Worm (Caenorhabditis elegans): ENCODE data around the gene plx-2.

plx-2 gene

ce11 chrII:14388213-14388612 lies 36.5 kb downstream of the plx-2 start, which contains the start of gene F26H11.8:
TSS of gene F26H11.8 (plus strand) at chrII:14388513.
- TF ChIP-seq pax-3 (tag; optimal IDR thresholded peaks at IDR 0.05) (no peak), tbx-2 (tag; optimal IDR thresholded peaks at IDR 0.05) (no peak), egl-13 (tag; optimal IDR thresholded peaks at IDR 0.05) (no peak), pag-3 (tag; optimal IDR thresholded peaks at IDR 0.05; ENCODE audit: borderline replicate concordance, insufficient read depth) (no peak), ceh-8 (GFP tag; optimal IDR thresholded peaks at IDR 0.05) (no peak), hpl-2 (GFP tag; optimal IDR thresholded peaks at IDR 0.05) (no peak), irx-1 (tag; optimal IDR thresholded peaks at IDR 0.05) (no peak), lir-3 (tag; optimal IDR thresholded peaks at IDR 0.05; ENCODE audit: poor library complexity) (no peak), snpc-4 (tag; optimal IDR thresholded peaks at IDR 0.05) (no peak), nhr-71 (tag; optimal IDR thresholded peaks at IDR 0.05) (no peak), mep-1 (tag; optimal IDR thresholded peaks at IDR 0.05) (no peak), unc-62 (GFP tag; optimal IDR thresholded peaks at IDR 0.05) (no peak), nhr-76 (tag; optimal IDR thresholded peaks at IDR 0.05) (no peak)

- TF ChIP-seq elt-3 (tag; optimal IDR thresholded peaks at IDR 0.05) = peak in 2 of 6 experiments; percentile 27 to 39
- peak; percentile 99 to 100 for TF ChIP-seq efl-1 (optimal IDR thresholded peaks at IDR 0.05)
- TF ChIP-seq efl-1 (GFP tag; optimal IDR thresholded peaks at IDR 0.05 in 1 of 2) = peak; percentile 99 to 100
- TF ChIP-seq ztf-4 (tag; optimal IDR thresholded peaks at IDR 0.05) = peak; percentile 73
- peak; percentile 21 for TF ChIP-seq nhr-237 (tag; optimal IDR thresholded peaks at IDR 0.05)
- TF ChIP-seq egl-13 (tag; optimal IDR thresholded peaks at IDR 0.05) = peak; percentile 43
- TF ChIP-seq hlh-4 (tag; optimal IDR thresholded peaks at IDR 0.05) = no peak
- no peak for TF ChIP-seq nhr-84 (tag; optimal IDR thresholded peaks at IDR 0.05)
- peak; percentile 84 for TF ChIP-seq nhr-19 (GFP tag; conservative IDR thresholded peaks at IDR 0.05)
- TF ChIP-seq nhr-47 (tag; optimal IDR thresholded peaks at IDR 0.05) = peak; percentile 92
- peak; percentile 72 for TF ChIP-seq skn-1 (tag; optimal IDR thresholded peaks at IDR 0.05)
- peak; percentile 49 for TF ChIP-seq zip-4 (GFP tag; optimal IDR thresholded peaks at IDR 0.05)
- peak; percentile 72 for TF ChIP-seq irx-1 (tag; optimal IDR thresholded peaks at IDR 0.05)
- peak; percentile 80 for TF ChIP-seq nhr-20 (tag; optimal IDR thresholded peaks at IDR 0.05)
- TF ChIP-seq unc-30 (tag; optimal IDR thresholded peaks at IDR 0.05) = no peak
- no peak for TF ChIP-seq C34B4.2 (tag; optimal IDR thresholded peaks at IDR 0.05)
- no peak for TF ChIP-seq alr-1 (tag; optimal IDR thresholded peaks at IDR 0.05; ENCODE audit: borderline replicate concordance)
- TF ChIP-seq ces-1 (GFP tag; optimal IDR thresholded peaks at IDR 0.05) = no peak
- TF ChIP-seq C04F5.9 (tag; optimal IDR thresholded peaks at IDR 0.05) = peak; percentile 26
- TF ChIP-seq xbp-1 (tag; optimal IDR thresholded peaks at IDR 0.05) = peak; percentile 82
- TF ChIP-seq hpl-2 (GFP tag; optimal IDR thresholded peaks at IDR 0.05) = peak; percentile 40
- TF ChIP-seq nhr-11 (tag; optimal IDR thresholded peaks at IDR 0.05) = peak; percentile 65
- peak; percentile 88 for TF ChIP-seq rnt-1 (tag; optimal IDR thresholded peaks at IDR 0.05)
- peak; percentile 81 for TF ChIP-seq aly-2 (tag; optimal IDR thresholded peaks at IDR 0.05)
- peak; percentile 77 for TF ChIP-seq snpc-4 (tag; optimal IDR thresholded peaks at IDR 0.05)
- TF ChIP-seq dsc-1 (tag; optimal IDR thresholded peaks at IDR 0.05) = peak; percentile 88
- peak; percentile 86 for TF ChIP-seq mep-1 (tag; optimal IDR thresholded peaks at IDR 0.05)
- TF ChIP-seq isw-1 (GFP tag; IDR thresholded peaks at IDR 0.05) = peak; percentile 68
- TF ChIP-seq aha-1 (tag; optimal IDR thresholded peaks at IDR 0.05) = no peak
- TF ChIP-seq ama-1 (optimal IDR thresholded peaks at IDR 0.05) = no peak
- TF ChIP-seq ceh-8 (GFP tag; optimal IDR thresholded peaks at IDR 0.05) = peak; percentile 38
- no peak for TF ChIP-seq unc-98 (GFP tag; IDR thresholded peaks at IDR 0.05)
- TF ChIP-seq ceh-63 (GFP tag; optimal IDR thresholded peaks at IDR 0.05) = no peak
- no peak for TF ChIP-seq nhr-12 (tag; optimal IDR thresholded peaks at IDR 0.05)
- peak; percentile 70 for TF ChIP-seq F16B12.6 (tag; optimal IDR thresholded peaks at IDR 0.05)
- no peak for TF ChIP-seq efl-3 (GFP tag; optimal IDR thresholded peaks at IDR 0.05)
- TF ChIP-seq lin-35 (GFP tag; optimal IDR thresholded peaks at IDR 0.05) = peak; percentile 98 to 99
- TF ChIP-seq nhr-77 (tag; optimal IDR thresholded peaks at IDR 0.05) = peak; percentile 88
- TF ChIP-seq lin-13 (GFP tag; optimal IDR thresholded peaks at IDR 0.05) = peak; percentile 67
- TF ChIP-seq mab-9 (GFP tag; IDR thresholded peaks at IDR 0.05) = 0 out of 2 replicates have a peak, but pooled peaks have one; percentile 31
- TF ChIP-seq lin-39 (tag; optimal IDR thresholded peaks at IDR 0.05) = peak; percentile 49
- no peak for TF ChIP-seq pqm-1 (tag; optimal IDR thresholded peaks at IDR 0.05)
- TF ChIP-seq lsy-2 (tag; optimal IDR thresholded peaks at IDR 0.05) = peak; percentile 90 to 93
- TF ChIP-seq grh-1 (GFP tag; IDR thresholded peaks at IDR 0.05) = peak; percentile 59; the same call in 1 of the 2 replicates
Observed at ce11 chrII:14383644-14384043, 41.0 kb downstream of the plx-2 start, which contains the start of gene mes-2. TSS of gene mes-2 (plus strand) at chrII:14383973.

All from whole organism, L1 larva.